Fruit fly (Drosophila melanogaster): ENCODE data around the gene CG2059.

DNA sequence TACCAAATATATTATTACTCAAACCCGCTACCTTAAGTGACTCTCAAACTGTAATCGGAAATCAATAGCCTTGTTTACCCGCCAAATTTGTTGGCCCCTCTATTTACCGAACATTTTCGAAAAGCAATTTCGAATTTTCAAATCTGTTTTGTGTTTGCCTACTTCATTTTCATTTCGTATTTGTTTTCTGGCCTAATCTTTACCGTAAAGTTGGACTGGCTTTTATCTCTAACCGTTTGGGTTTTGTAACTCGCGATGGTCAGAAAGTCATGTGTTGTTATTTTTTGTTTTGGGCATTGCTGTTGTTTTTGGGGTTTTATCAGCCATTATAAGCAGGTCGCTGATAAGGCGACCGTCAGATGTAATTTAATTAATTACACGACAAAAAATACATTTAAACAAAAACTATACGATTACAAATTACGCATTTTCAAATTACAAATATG, 47.2 kb downstream of the CG2059 start:
- TF ChIP-seq gl (tag; optimal IDR thresholded peaks at IDR 0.05) (no peak), CG12605 (GFP tag; IDR thresholded peaks at IDR 0.05) (no peak), CG13204 (GFP tag; optimal IDR thresholded peaks at IDR 0.05) (no peak), CG14655 (GFP tag; optimal IDR thresholded peaks at IDR 0.05) (no peak), CG15710 (tag; optimal IDR thresholded peaks at IDR 0.05) (no peak), CG32121 (GFP tag; IDR thresholded peaks at IDR 0.05) (no peak), D1 (tag; optimal IDR thresholded peaks at IDR 0.05) (no peak), CG4496 (GFP tag; IDR thresholded peaks at IDR 0.05) (no peak), CG17806 (tag; optimal IDR thresholded peaks at IDR 0.05) (no peak), Pif1A (GFP tag; optimal IDR thresholded peaks at IDR 0.05) (no peak)

Measured in whole organism, pupa.